Fruit fly (Drosophila melanogaster) whole organism, larva: ENCODE data around the gene CG8993.

Experiments
- noc ChIP-seq: fragments of 200-800 bp; sonication (Bioruptor generic); optimal IDR thresholded peaks from 3 replicates; lab custom pipeline; 2019; ENCODE audit warnings: missing biosample characterization, mild to moderate bottlenecking, missing genetic modification characterization, moderate library complexity

Gene CG8993

dm6 chr3L:2371882-2372281 lies at the start of gene CG8993, which contains the start of gene CG1317:
Gene CG8993, plus strand, starts transcription at chr3L:2372199.
Gene CG1317, minus strand, starts transcription at chr3L:2371939.
- peak; percentile 23 for TF ChIP-seq noc

DNA sequence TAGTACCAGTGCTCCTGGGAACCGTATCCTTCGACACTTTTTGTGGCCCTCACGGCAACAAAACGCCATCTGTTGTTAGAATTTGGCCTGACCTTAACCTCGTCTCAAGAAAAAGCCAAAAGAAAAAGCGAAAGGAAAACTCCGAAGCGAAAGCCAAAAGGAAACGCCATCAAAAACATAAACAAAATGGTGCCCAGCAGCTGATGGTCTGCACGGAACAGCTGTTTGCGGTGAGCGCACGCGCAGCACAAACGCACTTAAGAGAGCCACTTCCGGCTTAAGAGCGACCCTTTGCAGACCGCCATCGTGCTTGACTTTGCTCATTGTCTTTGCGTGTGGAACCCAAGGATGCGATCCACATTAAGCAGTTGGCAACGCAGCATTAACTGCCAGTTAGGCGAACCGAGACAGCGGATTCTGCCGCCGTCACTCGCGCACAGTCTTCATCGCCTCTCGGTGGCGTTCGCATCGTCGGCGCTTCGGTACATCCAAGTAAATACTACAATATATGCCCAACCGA lies 49.7 kb upstream of the CG8993 start, which contains the start of gene MsR1:
MsR1 (plus strand) TSS at position 437 of the 520 bp plus-strand sequence.
- no peak for TF ChIP-seq noc

DNA sequence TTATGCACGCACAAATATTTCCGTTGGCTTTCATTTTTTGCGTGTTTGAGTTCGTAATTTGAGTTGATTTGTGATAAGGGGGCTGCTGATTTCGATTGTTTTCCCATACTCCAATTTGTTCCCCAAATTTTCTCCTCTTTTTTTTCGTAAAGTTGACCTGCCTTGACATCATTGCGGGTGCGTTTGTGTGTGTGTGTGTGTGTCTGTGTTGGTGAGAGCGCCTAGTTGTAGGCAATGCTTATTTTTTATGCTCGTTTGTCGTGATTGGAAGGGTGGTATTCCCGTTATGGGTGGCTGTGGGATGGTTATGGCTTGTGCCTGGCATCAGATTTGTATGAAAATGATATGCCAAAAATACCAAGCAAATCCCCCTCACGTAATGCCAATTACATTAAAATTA lies 46.7 kb upstream of the CG8993 start:
- no peak for TF ChIP-seq noc

DNA sequence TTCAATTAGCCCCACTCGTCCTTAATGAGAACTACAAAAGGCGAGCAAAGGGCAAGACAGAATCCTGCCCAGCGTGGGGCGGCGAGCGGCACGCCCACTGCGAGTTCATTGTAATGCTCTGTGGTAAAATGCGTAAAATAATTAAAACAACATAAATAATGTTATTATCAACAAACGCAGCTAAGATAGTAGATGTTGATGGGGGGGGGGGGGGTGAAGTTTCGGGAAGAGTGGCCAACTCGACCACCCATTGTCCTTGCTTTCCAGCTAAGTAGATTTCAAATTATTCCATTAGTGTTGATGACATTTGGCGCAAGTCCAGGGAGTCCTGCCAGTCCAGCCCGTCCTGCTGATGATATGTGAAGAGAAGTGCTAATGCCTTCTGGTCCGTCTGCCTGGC lies 43.2 kb upstream of the CG8993 start:
- no peak for TF ChIP-seq noc

DNA sequence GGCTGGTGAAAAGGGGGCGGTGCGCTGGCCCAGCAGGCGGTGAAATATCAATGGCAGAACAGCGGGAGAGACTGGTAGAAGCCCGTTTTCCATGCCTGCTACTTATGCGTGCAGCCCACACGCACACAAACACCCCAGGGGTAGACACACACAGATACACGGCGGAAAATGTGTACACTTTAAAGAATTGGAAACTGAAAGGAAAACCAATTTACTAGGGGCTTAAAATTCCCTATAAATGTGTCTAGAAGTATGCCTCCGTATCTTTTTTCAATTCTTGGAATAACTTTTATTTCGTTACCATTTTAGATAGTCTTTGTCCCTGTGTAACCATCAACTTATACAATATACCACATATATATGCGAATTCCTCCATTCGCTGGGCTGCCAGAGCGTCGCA lies 39.8 kb upstream of the CG8993 start:
- TF ChIP-seq noc = no peak

- no peak for TF ChIP-seq noc
These were observed 11.7 kb upstream of the CG8993 start, which contains the start of gene CG13801 for dm6 chr3L:2360257-2360656. Gene CG13801, plus strand, starts transcription at chr3L:2360557.

DNA sequence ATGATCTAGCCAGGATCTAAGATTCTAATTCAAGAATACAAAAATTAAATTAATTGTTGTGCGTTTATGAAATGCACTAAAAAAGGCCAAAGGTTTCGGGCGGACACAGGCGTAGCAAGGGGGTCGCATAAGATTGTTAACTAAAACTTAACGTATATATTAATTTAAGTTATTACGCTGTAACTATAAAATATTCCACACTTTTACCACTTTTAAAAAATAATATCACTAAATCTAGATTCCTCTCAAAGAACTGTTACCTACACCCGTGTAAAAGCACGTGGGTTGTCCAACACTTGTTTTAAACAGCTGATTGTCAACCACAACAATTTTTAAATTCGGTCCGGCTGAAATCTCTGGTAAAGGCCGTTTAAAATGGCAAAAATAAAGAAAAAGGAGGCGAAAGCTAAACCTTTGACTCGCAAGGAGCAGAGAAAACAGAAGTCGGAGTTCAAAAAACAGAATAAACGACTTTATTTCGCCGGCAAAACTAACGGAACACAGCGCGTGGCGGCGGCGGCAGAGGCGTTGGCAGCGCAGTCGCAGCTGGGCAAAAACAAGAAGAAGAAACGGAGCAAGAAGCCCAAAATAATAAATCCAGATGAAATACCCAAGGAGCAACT lies 1.5 kb downstream of the CG8993 start, which contains the start of the genes mRpL23 and CG9004:
mRpL23 (minus strand) TSS at position 284 of the 623 bp plus-strand sequence.
CG9004 (plus strand) TSS at position 308 of the 623 bp plus-strand sequence.
- peak; percentile 98 for TF ChIP-seq noc

- TF ChIP-seq noc = no peak
These were observed 5.2 kb downstream of the CG8993 start, which contains the start of the genes CG15877 and Svil for dm6 chr3L:2377114-2377783. Gene CG15877, minus strand, starts transcription at chr3L:2377556. Gene Svil, plus strand, starts transcription at chr3L:2377655.

dm6 chr3L:2378549-2378948 lies 6.5 kb downstream of the CG8993 start:
- no peak for TF ChIP-seq noc

DNA sequence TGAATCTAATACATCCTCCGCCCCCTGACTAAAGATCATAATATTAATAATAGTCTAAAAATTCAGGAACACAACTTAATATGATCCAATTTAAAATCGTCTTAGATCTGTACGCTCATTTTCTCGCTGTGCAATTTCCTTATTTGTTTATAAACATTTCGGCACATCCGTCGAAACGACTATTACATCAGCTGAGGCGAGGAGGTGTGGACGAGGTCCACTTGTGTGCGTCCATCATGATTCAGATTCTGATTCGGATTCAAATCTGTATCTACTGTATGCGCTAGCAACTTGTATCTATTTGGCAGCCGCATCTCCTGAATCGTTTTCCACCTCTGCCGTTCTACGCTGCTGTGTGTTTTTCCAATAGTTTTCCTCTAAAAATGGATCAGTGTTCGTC lies 7.5 kb downstream of the CG8993 start:
- TF ChIP-seq noc = no peak

DNA sequence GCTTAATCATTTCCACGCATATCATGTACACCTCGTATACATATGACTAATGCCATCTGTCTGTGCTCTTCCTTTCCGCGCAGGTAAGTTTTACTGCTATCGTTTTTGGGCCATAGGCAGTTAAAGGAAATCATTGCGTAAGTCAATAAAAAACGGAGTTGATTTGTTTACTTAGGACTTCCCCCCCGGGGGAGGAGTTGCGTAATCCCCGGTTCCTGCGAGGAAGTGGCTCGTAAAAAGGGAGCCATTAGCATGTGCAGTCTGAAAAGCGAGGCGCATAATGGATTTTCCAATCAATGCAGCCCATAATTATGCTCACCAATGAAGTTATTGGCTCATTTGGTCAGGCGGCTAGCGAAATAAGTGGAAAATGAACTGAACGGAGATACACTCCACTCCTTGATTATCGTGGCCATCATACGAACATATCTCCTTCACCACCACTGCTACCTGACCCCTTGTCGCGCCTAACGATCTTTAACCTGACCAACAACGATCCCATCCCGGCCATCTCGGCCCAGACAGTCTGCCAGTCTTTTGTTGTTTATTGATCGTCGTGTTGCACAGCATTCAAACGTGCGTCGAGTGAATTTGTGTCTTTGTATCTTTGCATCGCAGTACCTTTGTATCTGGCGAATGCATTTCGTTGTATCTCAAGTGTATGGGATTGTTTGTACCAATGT lies 13.5 kb downstream of the CG8993 start:
- no peak for TF ChIP-seq noc

dm6 chr3L:2386433-2386832 lies 14.4 kb downstream of the CG8993 start:
- TF ChIP-seq noc = no peak

- no peak for TF ChIP-seq noc
These were observed 15.8 kb downstream of the CG8993 start for dm6 chr3L:2387816-2388215.

- no peak for TF ChIP-seq noc
These were observed 16.8 kb downstream of the CG8993 start, which contains the start of gene Mzt1 for dm6 chr3L:2388683-2389315. Gene Mzt1, plus strand, starts transcription at chr3L:2389265.

dm6 chr3L:2390889-2391288 lies 18.9 kb downstream of the CG8993 start, which contains the start of the genes CG32298 and CG32299:
Gene CG32298, minus strand, starts transcription at chr3L:2390989.
Gene CG32299, minus strand, starts transcription at chr3L:2390989.
- TF ChIP-seq noc = no peak

dm6 chr3L:2392745-2393435 lies 20.9 kb downstream of the CG8993 start:
- TF ChIP-seq noc = no peak
